Worm (Caenorhabditis elegans): ENCODE data around the gene nep-25.
"Not testable (repeated sequence)": the region's sequence is repeated elsewhere in the genome, so short reads cannot be mapped to it uniquely, and the experiment has no call there.

The nep-25 gene

ce11 chrII:5876053-5876452, 34.0 kb downstream of the nep-25 start, which contains the start of gene F55C12.6:
TSS of gene F55C12.6 (minus strand) at chrII:5876153.
- TF ChIP-seq efl-3 (GFP tag; optimal IDR thresholded peaks at IDR 0.05) (no peak), dpl-1 (GFP tag; optimal IDR thresholded peaks at IDR 0.05) (no peak), ceh-82 (tag; optimal IDR thresholded peaks at IDR 0.05) (no peak), egl-27 (tag; optimal IDR thresholded peaks at IDR 0.05) (no peak), C34B4.2 (tag; optimal IDR thresholded peaks at IDR 0.05) (no peak), sptf-1 (tag; optimal IDR thresholded peaks at IDR 0.05) (no peak), Y116A8C.19 (tag; optimal IDR thresholded peaks at IDR 0.05; ENCODE audit: borderline replicate concordance) (no peak), nhr-85 (tag) (no peak), nhr-20 (tag; optimal IDR thresholded peaks at IDR 0.05) (no peak), alr-1 (tag; optimal IDR thresholded peaks at IDR 0.05; ENCODE audit: borderline replicate concordance) (no peak)

- not testable (repeated sequence) for TF ChIP-seq unc-98 (GFP tag; IDR thresholded peaks at IDR 0.05); snu-23 (GFP tag; optimal IDR thresholded peaks at IDR 0.05); C34B4.2 (tag; optimal IDR thresholded peaks at IDR 0.05)
Measured at ce11 chrII:5876511-5876910, 34.5 kb downstream of the nep-25 start, which contains the start of gene F55C12.2. TSS of gene F55C12.2 (plus strand) at chrII:5876811.

- TF ChIP-seq sptf-1 (tag; optimal IDR thresholded peaks at IDR 0.05) (no peak), lin-39 (tag; optimal IDR thresholded peaks at IDR 0.05) (no peak), skn-1 (tag; optimal IDR thresholded peaks at IDR 0.05) (no peak), snu-23 (GFP tag; optimal IDR thresholded peaks at IDR 0.05) (peak; percentile 32), unc-30 (tag; optimal IDR thresholded peaks at IDR 0.05) (no peak), hpl-2 (GFP tag; optimal IDR thresholded peaks at IDR 0.05) (no peak), unc-62 (GFP tag; optimal IDR thresholded peaks at IDR 0.05) (no peak), grh-1 (GFP tag; IDR thresholded peaks at IDR 0.05) (peak; percentile 55; the same call in 1 of the 2 replicates), ztf-4 (tag; optimal IDR thresholded peaks at IDR 0.05) (no peak), pqm-1 (tag; optimal IDR thresholded peaks at IDR 0.05) (no peak), efl-1 (optimal IDR thresholded peaks at IDR 0.05) (peak in 1 of 2 experiments; percentile 2), efl-1 (GFP tag; optimal IDR thresholded peaks at IDR 0.05 in 1 of 2) (peak in 1 of 2 experiments; percentile 33), C16A3.4 (tag; optimal IDR thresholded peaks at IDR 0.05) (no peak), Y116A8C.19 (tag; optimal IDR thresholded peaks at IDR 0.05; ENCODE audit: borderline replicate concordance) (no peak), nhr-28 (tag; optimal IDR thresholded peaks at IDR 0.05) (no peak), snpc-4 (tag; optimal IDR thresholded peaks at IDR 0.05) (no peak), ceh-8 (GFP tag; optimal IDR thresholded peaks at IDR 0.05) (no peak), F16B12.6 (tag; optimal IDR thresholded peaks at IDR 0.05) (no peak), xbp-1 (tag; optimal IDR thresholded peaks at IDR 0.05) (no peak), pag-3 (tag; optimal IDR thresholded peaks at IDR 0.05; ENCODE audit: borderline replicate concordance, insufficient read depth) (no peak), lin-14 (GFP tag; optimal IDR thresholded peaks at IDR 0.05) (peak; percentile 63), egl-27 (tag; optimal IDR thresholded peaks at IDR 0.05) (no peak), nhr-90 (tag; optimal IDR thresholded peaks at IDR 0.05; ENCODE audit: poor library complexity) (no peak), fkh-8 (tag; optimal IDR thresholded peaks at IDR 0.05) (no peak), hlh-17 (GFP tag; optimal IDR thresholded peaks at IDR 0.05; ENCODE audit: borderline replicate concordance) (no peak), zag-1 (tag; optimal IDR thresholded peaks at IDR 0.05) (no peak), nhr-85 (tag) (peak; percentile 86), jun-1 (tag; optimal IDR thresholded peaks at IDR 0.05) (no peak), nhr-237 (tag; optimal IDR thresholded peaks at IDR 0.05) (no peak), nhr-12 (tag; optimal IDR thresholded peaks at IDR 0.05) (no peak), alr-1 (tag; optimal IDR thresholded peaks at IDR 0.05; ENCODE audit: borderline replicate concordance) (no peak), pax-3 (tag; optimal IDR thresholded peaks at IDR 0.05) (no peak), aha-1 (tag; optimal IDR thresholded peaks at IDR 0.05) (no peak), mab-9 (GFP tag; IDR thresholded peaks at IDR 0.05) (no peak), unc-98 (GFP tag; IDR thresholded peaks at IDR 0.05) (no peak), ama-1 (optimal IDR thresholded peaks at IDR 0.05) (no peak), zip-4 (GFP tag; optimal IDR thresholded peaks at IDR 0.05) (no peak), swsn-7 (tag; optimal IDR thresholded peaks at IDR 0.05) (no peak), lir-3 (tag; optimal IDR thresholded peaks at IDR 0.05; ENCODE audit: poor library complexity) (no peak), elt-3 (tag; optimal IDR thresholded peaks at IDR 0.05) (peak in 1 of 6 experiments; percentile 31), sox-4 (tag; optimal IDR thresholded peaks at IDR 0.05) (no peak), mep-1 (tag; optimal IDR thresholded peaks at IDR 0.05) (peak; percentile 51), vab-15 (tag; optimal IDR thresholded peaks at IDR 0.05) (peak; percentile 19)
Measured at ce11 chrII:5880677-5881076, 38.6 kb downstream of the nep-25 start.

Measured in whole organism, L1 larva.